Worm (Caenorhabditis elegans) whole organism, mixed stage, embryonic: Measurements from ENCODE around the gene nspc-4.

Experiments used
- blmp-1 ChIP-seq: fragments of 150-350 bp; optimal IDR thresholded peaks from 2 replicates; lab custom pipeline; 2014; ENCODE audit warnings: missing biosample characterization, missing genetic modification characterization
- elt-3 ChIP-seq: fragments of 150-350 bp; optimal IDR thresholded peaks from 2 replicates; lab custom pipeline; 2014; ENCODE audit warnings: missing biosample characterization, missing genetic modification characterization
- lin-32 ChIP-seq: fragments of 200-800 bp; sonication (Bioruptor generic); optimal IDR thresholded peaks from 2 replicates; lab custom pipeline; 2018; ENCODE audit warnings: mild to moderate bottlenecking, missing genetic modification characterization, missing compliant biosample characterization
- nhr-237 ChIP-seq: fragments of 150-350 bp; optimal IDR thresholded peaks from 2 replicates; lab custom pipeline; 2014; ENCODE audit warnings: missing biosample characterization, missing genetic modification characterization
- nhr-28 ChIP-seq: fragments of 150-350 bp; optimal IDR thresholded peaks from 2 replicates; lab custom pipeline; 2014; ENCODE audit warnings: missing biosample characterization, missing genetic modification characterization
- nhr-76 ChIP-seq: sonication (generic microtip); optimal IDR thresholded peaks from 2 replicates; lab custom pipeline; 2017; ENCODE audit warnings: missing biosample characterization, missing genetic modification characterization
- pha-4 ChIP-seq: fragments of 150-350 bp; optimal IDR thresholded peaks from 2 replicates; lab custom pipeline; 2018; ENCODE audit warnings: missing biosample characterization, missing genetic modification reagents, missing genetic modification characterization
- sem-2 ChIP-seq: fragments of 200-800 bp; sonication (Bioruptor generic); optimal IDR thresholded peaks from 2 replicates; lab custom pipeline; 2018; ENCODE audit warnings: mild to moderate bottlenecking, missing genetic modification characterization, missing compliant biosample characterization
- unc-120 ChIP-seq: sonication (generic microtip); optimal IDR thresholded peaks from 2 replicates; lab custom pipeline; 2017; ENCODE audit warnings: missing genetic modification characterization, missing compliant biosample characterization; ENCODE audit not compliant: poor library complexity, severe bottlenecking
- ztf-11 ChIP-seq: fragments of 150-350 bp; optimal IDR thresholded peaks from 2 replicates; lab custom pipeline; 2014; ENCODE audit warnings: missing biosample characterization, missing genetic modification characterization

DNA sequence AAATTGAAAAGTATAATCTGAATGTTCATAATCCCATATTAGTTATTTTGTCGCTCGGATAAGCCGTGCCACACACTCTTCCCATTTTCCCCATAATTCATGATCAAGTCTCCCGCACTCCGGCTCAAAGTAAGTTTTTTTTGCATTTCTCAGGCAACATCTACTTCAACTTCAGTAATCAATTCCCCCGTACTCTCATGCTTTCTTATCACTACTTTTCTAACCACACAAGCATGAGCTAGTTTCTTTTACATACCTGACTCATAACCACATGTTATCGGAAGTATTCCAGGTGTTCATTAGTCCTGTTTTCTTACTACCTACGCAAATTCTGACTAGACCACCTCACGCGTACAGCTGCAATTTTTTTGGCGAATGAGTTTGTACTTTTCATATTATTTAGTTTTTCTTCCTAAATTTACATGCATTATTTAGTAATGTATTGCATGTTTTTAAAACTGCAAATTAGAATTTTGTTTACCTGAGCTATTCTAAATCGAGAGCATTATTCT, 28.4 kb upstream of the nspc-4 start:
- TF ChIP-seq pha-4 (tag; lab: Kevin White, UChicago) (no peak), nhr-237 (tag; lab: Kevin White, UChicago) (no peak), unc-120 (tag; lab: Kevin White, UChicago) (no peak), lin-32 (no peak), blmp-1 (no peak), elt-3 (no peak), nhr-76 (no peak), sem-2 (no peak), ztf-11 (tag; lab: Kevin White, UChicago) (no peak), nhr-28 (tag; lab: Kevin White, UChicago) (no peak)
